Fruit fly (Drosophila melanogaster): ENCODE measurements around the gene Pak3.

Pak3 gene

DNA sequence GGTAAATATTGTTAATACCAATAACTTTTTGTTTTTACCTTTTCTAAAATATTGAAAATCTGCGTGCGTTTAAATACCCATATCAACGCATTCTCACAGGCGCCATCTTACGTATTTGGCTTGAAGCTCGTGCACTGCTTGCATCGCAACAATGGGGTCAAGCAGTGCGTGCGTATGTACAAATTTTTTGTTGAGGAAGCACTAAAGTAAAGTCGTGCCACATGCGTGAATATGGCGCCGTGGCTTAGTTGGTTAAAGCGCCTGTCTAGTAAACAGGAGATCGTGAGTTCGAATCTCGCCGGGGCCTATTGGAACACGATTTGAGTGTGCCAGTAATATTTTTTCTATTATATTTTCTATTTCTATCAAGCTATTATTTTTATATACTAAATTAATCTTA lies 21.9 kb downstream of the Pak3 start (continued):
- TF ChIP-seq chm (GFP tag; IDR thresholded peaks at IDR 0.05) (no peak), CG10565 (GFP tag; optimal IDR thresholded peaks at IDR 0.05) (no peak), C15 (GFP tag; IDR thresholded peaks at IDR 0.05) (no peak), CG5953 (GFP tag; IDR thresholded peaks at IDR 0.05) (no peak), Sox100B (GFP tag; optimal IDR thresholded peaks at IDR 0.05) (no peak), tll (GFP tag; optimal IDR thresholded peaks at IDR 0.05) (no peak), hth (optimal IDR thresholded peaks at IDR 0.05) (no peak), Dfd (GFP tag; optimal IDR thresholded peaks at IDR 0.05) (peak in 1 of 2 experiments; percentile 82), HLH4C (GFP tag; IDR thresholded peaks at IDR 0.05; ENCODE audit: partially characterized antibody) (peak; percentile 53; the same call in 2 of the 3 replicates), fd102C (GFP tag; optimal IDR thresholded peaks at IDR 0.05) (peak; percentile 27), CG16863 (GFP tag; optimal IDR thresholded peaks at IDR 0.05) (no peak), CG8478 (optimal IDR thresholded peaks at IDR 0.05) (no peak), CG5245 (GFP tag; optimal IDR thresholded peaks at IDR 0.05) (peak; percentile 33), mam (GFP tag; optimal IDR thresholded peaks at IDR 0.05) (peak; percentile 56), Mes4 (GFP tag; optimal IDR thresholded peaks at IDR 0.05) (peak; percentile 19), Blimp-1 (GFP tag; optimal IDR thresholded peaks at IDR 0.05) (no peak), CG3995 (GFP tag; optimal IDR thresholded peaks at IDR 0.05) (no peak), CG6254 (GFP tag; optimal IDR thresholded peaks at IDR 0.05) (no peak), CG10366 (GFP tag; IDR thresholded peaks at IDR 0.05) (0 out of 2 replicates have a peak, but pooled peaks have one; percentile 20), E2f1 (GFP tag; IDR thresholded peaks at IDR 0.05) (no peak), eyg (GFP tag; optimal IDR thresholded peaks at IDR 0.05) (no peak), nom (GFP tag; optimal IDR thresholded peaks at IDR 0.05) (no peak), CG2202 (tag; optimal IDR thresholded peaks at IDR 0.05) (no peak), Dbx (GFP tag; IDR thresholded peaks at IDR 0.05) (peak; percentile 73; the same call in 2 of the 3 replicates), hb (GFP tag; IDR thresholded peaks at IDR 0.05; ENCODE audit: partially characterized antibody) (no peak), CG4707 (GFP tag; optimal IDR thresholded peaks at IDR 0.05) (peak; percentile 27), trh (GFP tag; optimal IDR thresholded peaks at IDR 0.05) (peak; percentile 10), ftz-f1 (GFP tag; optimal IDR thresholded peaks at IDR 0.05) (peak; percentile 12), CG18619 (GFP tag; optimal IDR thresholded peaks at IDR 0.05) (peak; percentile 17), CG9932 (GFP tag; IDR thresholded peaks at IDR 0.05) (peak; percentile 51; the same call in 1 of the 2 replicates), Ptx1 (GFP tag; IDR thresholded peaks at IDR 0.05) (peak; percentile 39; the same call in 1 of the 2 replicates), stwl (tag; optimal IDR thresholded peaks at IDR 0.05) (peak; percentile 79), Scr (GFP tag; IDR thresholded peaks at IDR 0.05; ENCODE audit: partially characterized antibody) (peak; percentile 54), shn (GFP tag; optimal IDR thresholded peaks at IDR 0.05) (peak; percentile 4), yki (optimal IDR thresholded peaks at IDR 0.05) (no peak), emc (GFP tag; optimal IDR thresholded peaks at IDR 0.05) (no peak), gem (tag; optimal IDR thresholded peaks at IDR 0.05) (peak; percentile 10), Chrac-16 (GFP tag; optimal IDR thresholded peaks at IDR 0.05) (peak; percentile 5), CG3163 (GFP tag; optimal IDR thresholded peaks at IDR 0.05) (peak; percentile 55), Pdp1 (GFP tag; optimal IDR thresholded peaks at IDR 0.05) (no peak), Bgb (GFP tag; IDR thresholded peaks at IDR 0.05; ENCODE audit: partially characterized antibody) (peak; percentile 80), CG10274 (GFP tag; optimal IDR thresholded peaks at IDR 0.05) (no peak), CG3726 (GFP tag; IDR thresholded peaks at IDR 0.05) (no peak), CG11398 (GFP tag; optimal IDR thresholded peaks at IDR 0.05) (no peak), jing (GFP tag; optimal IDR thresholded peaks at IDR 0.05) (no peak), sc (optimal IDR thresholded peaks at IDR 0.05) (no peak), sc (GFP tag; optimal IDR thresholded peaks at IDR 0.05) (no peak), Hand (GFP tag; optimal IDR thresholded peaks at IDR 0.05) (no peak), sug (tag; optimal IDR thresholded peaks at IDR 0.05) (no peak), CG2678 (tag; optimal IDR thresholded peaks at IDR 0.05) (no peak), Meics (GFP tag; optimal IDR thresholded peaks at IDR 0.05) (no peak), Myb (GFP tag; optimal IDR thresholded peaks at IDR 0.05) (peak; percentile 49)
